Worm (Caenorhabditis elegans) whole organism, L4 larva: ENCODE measurements around the gene sri-25.
"Not testable (repeated sequence)": the region's sequence is repeated elsewhere in the genome, so short reads cannot be mapped to it uniquely, and the experiment has no call there.

Experiments used
- D1046.2 ChIP-seq: fragments of 200-800 bp; sonication (Bioruptor generic); IDR thresholded peaks from 2 replicates; pipeline ENCODE4 v1.3.6; 2022; ENCODE audit warnings: missing genetic modification characterization, missing compliant biosample characterization
- F10B5.3 ChIP-seq: sonication (generic microtip); optimal IDR thresholded peaks from 2 replicates; lab custom pipeline; 2016; ENCODE audit warnings: mild to moderate bottlenecking, missing genetic modification characterization, missing compliant biosample characterization
- F44E2.7 ChIP-seq: fragments of 200-800 bp; sonication (Bioruptor generic); IDR thresholded peaks from 2 replicates; pipeline ENCODE4 v2.1.2; 2022; ENCODE audit warnings: missing genetic modification characterization, missing compliant biosample characterization
- T26A8.4 ChIP-seq: fragments of 200-800 bp; sonication (Bioruptor generic); IDR thresholded peaks from 2 replicates; pipeline ENCODE4 v1.3.6; 2022; ENCODE audit warnings: missing genetic modification characterization, missing compliant biosample characterization
- Y5F2A.4 ChIP-seq: fragments of 200-800 bp; sonication (Bioruptor generic); optimal IDR thresholded peaks from 2 replicates; lab custom pipeline; 2018; ENCODE audit warnings: mild to moderate bottlenecking, missing genetic modification characterization, missing compliant biosample characterization
- aha-1 ChIP-seq: fragments of 150-350 bp; peaks from one replicate; lab custom pipeline; 2014; ENCODE audit warnings: missing biosample characterization, missing genetic modification characterization
- aly-2 ChIP-seq: sonication (generic microtip); optimal IDR thresholded peaks from 2 replicates; lab custom pipeline; 2018; ENCODE audit warnings: missing biosample characterization, missing genetic modification characterization
- ama-1 ChIP-seq: fragments of 150-350 bp; optimal IDR thresholded peaks from 2 replicates; lab custom pipeline; 2014; ENCODE audit warnings: inconsistent platforms, mixed read lengths
- ceh-20 ChIP-seq: fragments of 200-800 bp; sonication (Bioruptor generic); IDR thresholded peaks from 2 replicates; pipeline ENCODE4 v1.3.6; 2022; ENCODE audit warnings: missing genetic modification reagents, missing genetic modification characterization, missing compliant biosample characterization
- daf-19 ChIP-seq: fragments of 200-800 bp; sonication (Bioruptor generic); conservative IDR thresholded peaks from 2 replicates; pipeline ENCODE4 v1.3.6; 2022; ENCODE audit warnings: missing genetic modification characterization, missing compliant biosample characterization
- daf-8 ChIP-seq: fragments of 200-800 bp; sonication (Bioruptor generic); IDR thresholded peaks from 2 replicates; pipeline ENCODE4 v1.3.6; 2022; ENCODE audit warnings: missing genetic modification characterization, missing compliant biosample characterization
- dmd-6 ChIP-seq: fragments of 200-800 bp; sonication (Bioruptor generic); IDR thresholded peaks from 2 replicates; pipeline ENCODE4 v1.3.6; 2022; ENCODE audit warnings: missing genetic modification reagents, missing genetic modification characterization, missing compliant biosample characterization
- dpl-1 ChIP-seq: fragments of 150-350 bp; optimal IDR thresholded peaks from 2 replicates; lab custom pipeline; 2014; ENCODE audit warnings: missing biosample characterization, missing genetic modification reagents, missing genetic modification characterization
- egl-43 ChIP-seq: fragments of 200-800 bp; sonication (Bioruptor generic); IDR thresholded peaks from 2 replicates; pipeline ENCODE4 v1.3.6; 2022; ENCODE audit warnings: missing genetic modification reagents, missing genetic modification characterization, missing compliant biosample characterization
- fkh-10 ChIP-seq: fragments of 150-350 bp; optimal IDR thresholded peaks from 2 replicates; lab custom pipeline; 2014; ENCODE audit warnings: missing biosample characterization, missing genetic modification reagents, missing genetic modification characterization
- fos-1 ChIP-seq: fragments of 150-350 bp; optimal IDR thresholded peaks from 2 replicates; lab custom pipeline; 2014; ENCODE audit warnings: missing biosample characterization, missing genetic modification characterization
- hlh-30 ChIP-seq: sonication (generic microtip); optimal IDR thresholded peaks from 2 replicates; lab custom pipeline; 2017; ENCODE audit warnings: antibody characterized with exemption, mild to moderate bottlenecking, missing genetic modification characterization, missing compliant biosample characterization; ENCODE audit not compliant: insufficient read depth
- lin-1 ChIP-seq: fragments of 200-800 bp; sonication (Bioruptor generic); IDR thresholded peaks from 2 replicates; pipeline ENCODE4 v1.3.6; 2022; ENCODE audit warnings: missing genetic modification reagents, missing genetic modification characterization, missing compliant biosample characterization
- lin-13 ChIP-seq: fragments of 150-350 bp; optimal IDR thresholded peaks from 2 replicates; lab custom pipeline; 2014; ENCODE audit warnings: missing biosample characterization, missing genetic modification reagents, missing genetic modification characterization
- lin-38 ChIP-seq: fragments of 200-800 bp; sonication (Bioruptor generic); IDR thresholded peaks from 2 replicates; pipeline ENCODE4 v1.3.6; 2022; ENCODE audit warnings: missing genetic modification reagents, missing genetic modification characterization, missing compliant biosample characterization
- lir-3 ChIP-seq: sonication (generic microtip); optimal IDR thresholded peaks from 2 replicates; lab custom pipeline; 2016; ENCODE audit warnings: mild to moderate bottlenecking, missing genetic modification characterization, missing compliant biosample characterization
- lsy-2 ChIP-seq, 2 experiments: fragments of 150-350 bp in 1 of 2; sonication (generic microtip) in 1 of 2; optimal IDR thresholded peaks; 2 replicates each; lab custom pipeline; 2014 to 2017; ENCODE audit warnings: missing biosample characterization in 2 of 2, missing genetic modification characterization in 2 of 2
- mep-1 ChIP-seq: fragments of 150-350 bp; sonication (generic microtip); optimal IDR thresholded peaks from 3 replicates; lab custom pipeline; 2014; ENCODE audit warnings: missing biosample characterization, missing genetic modification characterization
- mes-2 ChIP-seq: sonication (generic microtip); optimal IDR thresholded peaks from 2 replicates; lab custom pipeline; 2016; ENCODE audit warnings: missing genotype, mild to moderate bottlenecking, missing genetic modification characterization, missing compliant biosample characterization; ENCODE audit not compliant: poor library complexity, severe bottlenecking
- mxl-2 ChIP-seq: fragments of 200-800 bp; sonication (Bioruptor generic); conservative IDR thresholded peaks from 2 replicates; pipeline ENCODE4 v1.3.6; 2022; ENCODE audit warnings: missing genetic modification reagents, missing genetic modification characterization, missing compliant biosample characterization
- nhr-11 ChIP-seq: fragments of 150-350 bp; optimal IDR thresholded peaks from 2 replicates; lab custom pipeline; 2014; ENCODE audit warnings: missing biosample characterization, missing genetic modification characterization
- nhr-111 ChIP-seq: fragments of 200-800 bp; sonication (Bioruptor generic); optimal IDR thresholded peaks from 2 replicates; lab custom pipeline; 2018; ENCODE audit warnings: mild to moderate bottlenecking, missing genetic modification characterization, missing compliant biosample characterization
- nhr-237 ChIP-seq: sonication (generic microtip); optimal IDR thresholded peaks from 2 replicates; lab custom pipeline; 2017; ENCODE audit warnings: missing biosample characterization, missing genetic modification characterization
- nhr-28 ChIP-seq: fragments of 150-350 bp; optimal IDR thresholded peaks from 2 replicates; lab custom pipeline; 2014; ENCODE audit warnings: missing biosample characterization, missing genetic modification characterization
- nhr-42 ChIP-seq: fragments of 200-800 bp; sonication (Bioruptor generic); IDR thresholded peaks from 2 replicates; pipeline ENCODE4 v1.3.6; 2022; ENCODE audit warnings: missing genetic modification characterization, missing compliant biosample characterization
- nhr-48 ChIP-seq: sonication (generic microtip); optimal IDR thresholded peaks from 2 replicates; lab custom pipeline; 2016; ENCODE audit warnings: mild to moderate bottlenecking, missing genetic modification characterization, missing compliant biosample characterization
- nhr-76 ChIP-seq: fragments of 150-350 bp; optimal IDR thresholded peaks from 2 replicates; lab custom pipeline; 2014; ENCODE audit warnings: missing biosample characterization, missing genetic modification characterization
- rbr-2 ChIP-seq: sonication (generic microtip); optimal IDR thresholded peaks from 2 replicates; lab custom pipeline; 2016; ENCODE audit warnings: missing genotype, missing genetic modification characterization, missing compliant biosample characterization
- sdz-12 ChIP-seq: fragments of 200-800 bp; sonication (Bioruptor generic); optimal IDR thresholded peaks from 2 replicates; lab custom pipeline; 2018; ENCODE audit warnings: mild to moderate bottlenecking, missing genetic modification characterization, missing compliant biosample characterization
- set-16 ChIP-seq: fragments of 200-800 bp; sonication (Bioruptor generic); IDR thresholded peaks from 2 replicates; pipeline ENCODE4 v1.3.6; 2022; ENCODE audit warnings: missing genetic modification reagents, missing genetic modification characterization, missing compliant biosample characterization
- spr-3 ChIP-seq: fragments of 200-800 bp; sonication (Bioruptor generic); optimal IDR thresholded peaks from 2 replicates; lab custom pipeline; 2018; ENCODE audit warnings: mild to moderate bottlenecking, missing genetic modification characterization, missing compliant biosample characterization
- unc-39 ChIP-seq: sonication (generic microtip); optimal IDR thresholded peaks from 2 replicates; lab custom pipeline; 2017; ENCODE audit warnings: missing biosample characterization, missing genetic modification characterization
- zip-11 ChIP-seq: fragments of 200-800 bp; sonication (Bioruptor generic); IDR thresholded peaks from 2 replicates; pipeline ENCODE4 v1.3.6; 2022; ENCODE audit warnings: missing genetic modification characterization, missing compliant biosample characterization

Gene sri-25

DNA sequence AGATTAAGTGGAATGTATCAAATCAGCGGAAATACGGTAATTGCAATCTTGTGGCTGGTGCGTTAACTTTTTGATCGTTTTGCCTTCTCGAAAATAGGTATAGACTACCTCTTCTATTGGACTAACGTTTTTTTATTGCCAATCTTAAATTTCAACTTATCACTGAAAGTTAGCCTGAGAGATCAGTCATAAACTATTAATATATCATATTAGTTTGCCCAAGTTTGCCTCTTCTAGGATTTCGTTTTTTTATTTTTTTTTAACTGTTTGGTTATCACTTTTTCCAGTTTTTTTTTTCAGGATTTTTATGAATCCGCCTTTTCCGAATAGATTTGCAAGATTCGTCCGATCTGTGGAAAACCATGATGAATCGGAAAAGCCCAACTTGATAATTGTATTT lies 27.7 kb downstream of the sri-25 start, which contains the start of gene kin-30:
kin-30 (plus strand) TSS at position 301 of the 400 bp plus-strand sequence.
- TF ChIP-seq lin-1 = no peak
- no peak for TF ChIP-seq F44E2.7 (GFP tag; lab: Robert Waterston, UW)
- TF ChIP-seq D1046.2 = no peak
- TF ChIP-seq lir-3 (tag; lab: Kevin White, UChicago) = no peak
- no peak for TF ChIP-seq zip-11 (GFP tag; lab: Robert Waterston, UW)
- TF ChIP-seq lsy-2 (tag; optimal IDR thresholded peaks at IDR 0.05; lab: Kevin White, UChicago) = no peak
- no peak for TF ChIP-seq mep-1 (tag; lab: Kevin White, UChicago)
- no peak for TF ChIP-seq nhr-28 (tag; lab: Kevin White, UChicago)

DNA sequence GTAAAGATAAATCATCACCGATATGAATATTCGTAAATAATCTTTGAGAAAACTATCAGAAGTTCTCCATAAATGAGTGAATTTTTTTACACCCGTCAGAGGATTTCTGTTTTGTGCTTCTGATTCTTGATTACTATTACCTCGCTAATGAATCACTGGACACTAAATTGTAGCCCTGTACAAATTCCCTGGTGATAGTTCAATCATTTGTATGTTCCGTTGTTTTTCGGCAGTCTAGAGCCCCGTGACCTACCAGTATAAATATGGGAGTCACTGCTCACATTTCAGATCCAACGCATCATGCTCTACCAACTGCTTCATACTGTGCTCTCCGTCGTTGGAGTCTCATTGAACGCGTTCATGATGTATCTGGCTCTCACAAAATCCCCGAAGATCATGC lies 33.5 kb downstream of the sri-25 start, which contains the start of gene srd-28:
srd-28 (plus strand) TSS at position 301 of the 400 bp plus-strand sequence.
- TF ChIP-seq lin-38 (GFP tag; lab: Robert Waterston, UW); nhr-48 (tag; lab: Kevin White, UChicago); mes-2 (tag; lab: Kevin White, UChicago): not testable (repeated sequence)
- TF ChIP-seq, all 104 proteins: peak for 0; not testable (repeated sequence) for 104

DNA sequence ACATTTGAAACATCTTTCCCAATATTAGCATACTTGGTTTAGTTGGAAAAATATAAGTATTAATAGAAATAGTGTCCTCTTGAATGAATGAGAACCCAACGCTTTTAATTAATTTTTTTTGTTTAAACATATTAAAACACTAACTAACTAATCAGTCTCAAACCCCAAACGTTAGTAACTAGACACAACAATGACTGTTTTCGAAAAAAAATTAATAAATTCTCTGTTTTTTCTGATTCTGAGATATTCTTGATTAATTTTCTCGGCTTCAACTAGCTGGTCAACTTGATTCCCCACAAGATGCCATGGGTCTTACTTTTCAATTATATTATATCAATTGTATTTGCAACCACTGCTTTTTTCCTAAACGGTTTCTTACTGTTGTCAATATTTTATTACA lies 35.3 kb downstream of the sri-25 start, which contains the start of gene srbc-76:
srbc-76 (plus strand) TSS at position 301 of the 400 bp plus-strand sequence.
- TF ChIP-seq D1046.2 (no peak), lin-38 (GFP tag; lab: Robert Waterston, UW) (no peak), ceh-20 (no peak), Y5F2A.4 (no peak), fkh-10 (no peak), egl-43 (GFP tag; lab: Robert Waterston, UW) (no peak), nhr-111 (no peak), fos-1 (no peak), nhr-237 (tag; lab: Kevin White, UChicago) (no peak), spr-3 (GFP tag; lab: Kevin White, UChicago) (no peak), T26A8.4 (GFP tag; lab: Robert Waterston, UW) (no peak), sdz-12 (GFP tag; lab: Kevin White, UChicago) (no peak), dpl-1 (no peak), rbr-2 (no peak), F10B5.3 (tag; lab: Kevin White, UChicago) (no peak), F44E2.7 (GFP tag; lab: Robert Waterston, UW) (no peak), hlh-30 (tag; lab: Kevin White, UChicago) (no peak), mep-1 (tag; lab: Kevin White, UChicago) (no peak)

DNA sequence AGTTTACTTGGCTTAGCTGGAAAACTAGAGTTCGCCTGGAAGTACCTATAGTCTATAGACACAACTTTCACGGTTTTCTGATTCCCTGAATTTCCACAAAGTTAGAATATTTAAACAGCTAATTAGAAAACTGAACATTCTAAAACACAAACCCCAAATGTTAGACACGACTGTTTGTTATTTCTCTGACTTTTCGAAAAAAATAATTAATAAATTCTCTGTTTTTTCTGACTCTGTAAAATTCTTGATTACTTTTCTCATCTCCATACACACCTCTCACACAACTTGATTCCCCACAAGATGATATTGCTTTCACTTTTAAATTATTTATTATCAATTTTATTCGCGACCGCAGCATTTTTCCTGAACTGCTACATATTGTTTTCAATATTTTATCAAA lies 36.7 kb downstream of the sri-25 start, which contains the start of gene srbc-75:
srbc-75 (plus strand) TSS at position 301 of the 400 bp plus-strand sequence.
- no peak for TF ChIP-seq set-16 (GFP tag; lab: Robert Waterston, UW)
- TF ChIP-seq aha-1 = peak; percentile 54

DNA sequence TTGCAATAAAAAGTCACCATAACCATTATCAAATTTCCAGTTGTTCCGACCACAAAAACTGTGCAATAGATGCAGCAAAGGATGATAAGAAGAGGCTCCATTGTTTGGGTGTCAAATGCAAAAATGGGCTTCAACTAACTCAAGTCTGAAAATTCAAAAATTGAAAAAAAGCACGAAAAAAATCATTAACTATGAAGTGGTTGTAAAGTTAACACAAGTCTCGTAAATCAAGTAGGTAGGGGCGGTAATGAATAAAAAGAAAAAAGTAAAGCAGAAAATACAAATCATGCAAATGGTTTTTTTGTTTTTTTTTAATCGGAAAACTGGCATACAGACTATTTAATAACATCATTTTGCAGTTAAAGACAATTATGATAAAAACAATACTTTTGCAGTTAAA lies 39.9 kb downstream of the sri-25 start, which contains the start of gene srsx-39:
srsx-39 (minus strand) TSS at position 101 of the 400 bp plus-strand sequence.
- TF ChIP-seq nhr-42; daf-19 (GFP tag; lab: Robert Waterston, UW); ama-1 (lab: Kevin White, UChicago): not testable (repeated sequence)

DNA sequence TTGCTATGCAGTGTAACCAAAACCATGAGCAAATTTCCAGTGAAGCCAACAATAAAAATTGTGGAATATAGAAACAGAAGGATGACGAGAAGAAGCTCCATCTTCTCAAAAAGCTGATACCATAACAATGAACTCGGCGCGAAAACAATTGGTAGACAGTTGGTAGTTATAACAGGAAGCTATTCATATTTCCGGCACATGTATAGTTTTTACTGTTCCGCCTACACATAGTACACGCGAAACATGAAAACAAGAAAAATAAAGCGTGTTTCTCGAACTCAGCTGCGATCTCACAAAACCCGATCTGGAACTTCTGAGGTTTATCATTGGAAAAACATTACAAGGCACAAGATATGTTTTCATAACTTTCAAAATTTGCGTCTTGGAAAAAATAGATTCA lies 42.2 kb downstream of the sri-25 start, which contains the start of gene srsx-37:
srsx-37 (minus strand) TSS at position 101 of the 400 bp plus-strand sequence.
- TF ChIP-seq hlh-30 (tag; lab: Kevin White, UChicago) = no peak
- no peak for TF ChIP-seq daf-8 (GFP tag; lab: Robert Waterston, UW)
- no peak for TF ChIP-seq lin-13 (GFP tag; lab: Kevin White, UChicago)
- no peak for TF ChIP-seq dmd-6 (GFP tag; lab: Robert Waterston, UW)
- no peak for TF ChIP-seq unc-39 (tag; lab: Kevin White, UChicago)
- no peak for TF ChIP-seq nhr-42
- TF ChIP-seq aly-2 (tag; lab: Kevin White, UChicago) = no peak
- no peak for TF ChIP-seq mxl-2 (GFP tag; lab: Robert Waterston, UW)
- no peak for TF ChIP-seq nhr-11 (tag; lab: Kevin White, UChicago)
- TF ChIP-seq nhr-76 (tag; lab: Kevin White, UChicago) = no peak
